Fruit fly (Drosophila melanogaster) whole organism, embryonic: ENCODE results near the gene Prx5.

Source experiments
- ATbp ChIP-seq: fragments of 200-800 bp; sonication (Bioruptor generic); optimal IDR thresholded peaks from 2 replicates; lab custom pipeline; 2017; ENCODE audit warnings: missing biosample characterization, mild to moderate bottlenecking, missing genetic modification characterization, missing genetic modification reagents
- B-H1 ChIP-seq: fragments of 200-800 bp; sonication (Bioruptor generic); IDR thresholded peaks from 3 replicates; pipeline ENCODE4 v1.3.6; 2022; ENCODE audit warnings: missing biosample characterization, missing genetic modification characterization
- Bteb2 ChIP-seq: fragments of 200-800 bp; sonication (Bioruptor generic); optimal IDR thresholded peaks from 2 replicates; lab custom pipeline; 2016; ENCODE audit warnings: missing biosample characterization, missing genetic modification characterization
- CG10147 ChIP-seq: fragments of 200-800 bp; sonication (Bioruptor generic); optimal IDR thresholded peaks from 2 replicates; lab custom pipeline; 2019; ENCODE audit warnings: missing biosample characterization, mild to moderate bottlenecking, missing genetic modification characterization, moderate library complexity
- CG10274 ChIP-seq: fragments of 200-800 bp; sonication (Bioruptor generic); optimal IDR thresholded peaks from 3 replicates; lab custom pipeline; 2017; ENCODE audit warnings: missing biosample characterization, mild to moderate bottlenecking, missing genetic modification characterization
- CG11456 ChIP-seq: fragments of 200-800 bp; sonication (Bioruptor generic); IDR thresholded peaks from 3 replicates; pipeline ENCODE4 v1.3.6; 2022; ENCODE audit warnings: missing biosample characterization, missing genetic modification characterization
- CG12104 ChIP-seq: fragments of 200-800 bp; sonication (Bioruptor generic); optimal IDR thresholded peaks from 3 replicates; lab custom pipeline; 2016; ENCODE audit warnings: missing biosample characterization, missing genetic modification characterization
- CG14441 ChIP-seq: fragments of 200-800 bp; sonication (Bioruptor generic); IDR thresholded peaks from 2 replicates; pipeline ENCODE4 v1.3.6; 2022; ENCODE audit warnings: missing biosample characterization, missing genetic modification characterization
- CG14667 ChIP-seq: fragments of 200-800 bp; sonication (Bioruptor generic); IDR thresholded peaks from 2 replicates; pipeline ENCODE4 v1.3.6; 2022; ENCODE audit warnings: missing biosample characterization, missing genetic modification characterization
- CG14710 ChIP-seq: fragments of 200-800 bp; sonication (Bioruptor generic); optimal IDR thresholded peaks from 3 replicates; lab custom pipeline; 2019; ENCODE audit warnings: missing biosample characterization, mild to moderate bottlenecking, missing genetic modification characterization, moderate library complexity
- CG1647 ChIP-seq: fragments of 200-800 bp; sonication (Bioruptor generic); optimal IDR thresholded peaks from 3 replicates; lab custom pipeline; 2016; ENCODE audit warnings: missing biosample characterization, missing genetic modification characterization
- CG16863 ChIP-seq: fragments of 200-800 bp; sonication (Bioruptor generic); optimal IDR thresholded peaks from 3 replicates; lab custom pipeline; 2016; ENCODE audit warnings: missing biosample characterization, missing genetic modification characterization
- CG17186 ChIP-seq: fragments of 200-800 bp; sonication (Bioruptor generic); optimal IDR thresholded peaks from 3 replicates; lab custom pipeline; 2017; ENCODE audit warnings: missing biosample characterization, missing genetic modification reagents, missing genetic modification characterization
- CG17912 ChIP-seq: fragments of 200-800 bp; sonication (Bioruptor generic); optimal IDR thresholded peaks from 2 replicates; lab custom pipeline; 2018; ENCODE audit warnings: missing biosample characterization, mild to moderate bottlenecking, missing genetic modification characterization
- CG2120 ChIP-seq: fragments of 200-800 bp; sonication (Bioruptor generic); optimal IDR thresholded peaks from 3 replicates; lab custom pipeline; 2016; ENCODE audit warnings: missing biosample characterization, missing genetic modification characterization
- CG2712 ChIP-seq: fragments of 200-800 bp; optimal IDR thresholded peaks from 3 replicates; lab custom pipeline; 2019; ENCODE audit warnings: missing biosample characterization, mild to moderate bottlenecking, missing genetic modification characterization, moderate library complexity
- CG3281 ChIP-seq: fragments of 200-800 bp; sonication (Bioruptor generic); optimal IDR thresholded peaks from 3 replicates; lab custom pipeline; 2017; ENCODE audit warnings: missing biosample characterization, mild to moderate bottlenecking, missing genetic modification characterization
- CG34376 ChIP-seq: fragments of 200-800 bp; sonication (Bioruptor generic); optimal IDR thresholded peaks from 2 replicates; lab custom pipeline; 2018; ENCODE audit warnings: missing biosample characterization, mild to moderate bottlenecking, missing genetic modification characterization
- CG3995 ChIP-seq: fragments of 200-800 bp; sonication (Bioruptor generic); optimal IDR thresholded peaks from 3 replicates; lab custom pipeline; 2016; ENCODE audit warnings: missing biosample characterization, missing genetic modification characterization
- CG6272 ChIP-seq: fragments of 200-800 bp; sonication (Bioruptor generic); IDR thresholded peaks from 2 replicates; pipeline ENCODE4 v1.3.6; 2022; ENCODE audit warnings: missing biosample characterization, missing genetic modification characterization
- CG8281 ChIP-seq: fragments of 200-800 bp; sonication (Bioruptor generic); optimal IDR thresholded peaks from 2 replicates; lab custom pipeline; 2018; ENCODE audit warnings: missing biosample characterization, mild to moderate bottlenecking, missing genetic modification characterization, moderate library complexity
- CG9817 ChIP-seq: fragments of 200-800 bp; sonication (Bioruptor generic); optimal IDR thresholded peaks from 2 replicates; lab custom pipeline; 2018; ENCODE audit warnings: missing biosample characterization, mild to moderate bottlenecking, missing genetic modification characterization, moderate library complexity
- CG9932 ChIP-seq: fragments of 200-800 bp; sonication (Bioruptor generic); IDR thresholded peaks from 2 replicates; pipeline ENCODE4 v1.3.6; 2022; ENCODE audit warnings: missing biosample characterization, missing genetic modification characterization
- MBD-R2 ChIP-seq: fragments of 200-800 bp; sonication (Bioruptor generic); IDR thresholded peaks from 2 replicates; pipeline ENCODE4 v1.3.6; 2022; ENCODE audit warnings: missing biosample characterization, missing genetic modification characterization
- Meics ChIP-seq: fragments of 200-800 bp; sonication (Bioruptor generic); optimal IDR thresholded peaks from 2 replicates; lab custom pipeline; 2017; ENCODE audit warnings: missing biosample characterization, mild to moderate bottlenecking, missing genetic modification characterization
- Mrtf ChIP-seq: fragments of 200-800 bp; sonication (Bioruptor generic); IDR thresholded peaks from 3 replicates; pipeline ENCODE4 v1.3.6; 2022; ENCODE audit warnings: missing biosample characterization, missing genetic modification characterization
- NfI ChIP-seq: fragments of 200-800 bp; sonication (Bioruptor generic); optimal IDR thresholded peaks from 3 replicates; lab custom pipeline; 2018; ENCODE audit warnings: missing biosample characterization, mild to moderate bottlenecking, missing genetic modification characterization, moderate library complexity
- Opbp ChIP-seq: fragments of 200-800 bp; sonication (Bioruptor generic); IDR thresholded peaks from 3 replicates; pipeline ENCODE4 v1.3.6; 2022; ENCODE audit warnings: missing biosample characterization, missing genetic modification characterization; ENCODE audit not compliant: partially characterized antibody
- Taf1 ChIP-seq: fragments of 200-800 bp; sonication (Bioruptor generic); IDR thresholded peaks from 2 replicates; pipeline ENCODE4 v1.3.6; 2022; ENCODE audit warnings: missing biosample characterization, missing genetic modification characterization
- Xbp1 ChIP-seq: fragments of 200-800 bp; sonication (Bioruptor generic); optimal IDR thresholded peaks from 3 replicates; lab custom pipeline; 2016; ENCODE audit warnings: missing biosample characterization, mild to moderate bottlenecking, missing genetic modification characterization
- Xrp1 ChIP-seq: fragments of 200-800 bp; sonication (Bioruptor generic); IDR thresholded peaks from 2 replicates; pipeline ENCODE4 v1.3.6; 2022; ENCODE audit warnings: missing biosample characterization, missing genetic modification characterization
- abd-A ChIP-seq: fragments of 200-800 bp; sonication (Bioruptor generic); optimal IDR thresholded peaks from 3 replicates; lab custom pipeline; 2019; ENCODE audit warnings: missing biosample characterization, mild to moderate bottlenecking, missing genetic modification characterization, moderate library complexity
- croc ChIP-seq: fragments of 200-800 bp; sonication (Bioruptor generic); conservative IDR thresholded peaks from 3 replicates; pipeline ENCODE4 v1.3.6; 2022; ENCODE audit warnings: missing biosample characterization, missing genetic modification characterization
- dysf ChIP-seq: fragments of 200-800 bp; sonication (Bioruptor generic); IDR thresholded peaks from 3 replicates; pipeline ENCODE4 v1.3.6; 2022; ENCODE audit warnings: missing biosample characterization, missing genetic modification characterization
- ems ChIP-seq: fragments of 200-800 bp; sonication (Bioruptor generic); optimal IDR thresholded peaks from 3 replicates; lab custom pipeline; 2016; ENCODE audit warnings: missing biosample characterization, missing genetic modification characterization
- fd3F ChIP-seq: fragments of 200-800 bp; sonication (Bioruptor generic); optimal IDR thresholded peaks from 2 replicates; lab custom pipeline; 2018; ENCODE audit warnings: missing biosample characterization, mild to moderate bottlenecking, missing genetic modification characterization, moderate library complexity
- ftz-f1 ChIP-seq: fragments of 200-800 bp; sonication (Bioruptor generic); optimal IDR thresholded peaks from 2 replicates; lab custom pipeline; 2016; ENCODE audit warnings: missing biosample characterization, missing genetic modification characterization
- hb ChIP-seq: fragments of 200-800 bp; sonication (Bioruptor generic); IDR thresholded peaks from 3 replicates; pipeline ENCODE4 v1.3.6; 2022; ENCODE audit warnings: missing biosample characterization, missing genetic modification characterization; ENCODE audit not compliant: partially characterized antibody
- insv ChIP-seq, 2 experiments: fragments of 200-800 bp; sonication (Bioruptor generic); optimal IDR thresholded peaks; 3 replicates each; lab custom pipeline; 2016 to 2018; ENCODE audit warnings: missing biosample characterization in 2 of 2, missing genetic modification characterization in 2 of 2
- nau ChIP-seq: fragments of 200-800 bp; sonication (Bioruptor generic); optimal IDR thresholded peaks from 3 replicates; lab custom pipeline; 2017; ENCODE audit warnings: missing biosample characterization, mild to moderate bottlenecking, missing genetic modification characterization, missing genetic modification reagents
- pzg ChIP-seq: fragments of 200-800 bp; sonication (Bioruptor generic); optimal IDR thresholded peaks from 3 replicates; lab custom pipeline; 2018; ENCODE audit warnings: missing biosample characterization, mild to moderate bottlenecking, missing genetic modification characterization, moderate library complexity
- ranshi ChIP-seq: fragments of 200-800 bp; sonication (Bioruptor generic); IDR thresholded peaks from 2 replicates; pipeline ENCODE4 v1.3.6; 2022; ENCODE audit warnings: missing biosample characterization, missing genetic modification characterization
- rib ChIP-seq: fragments of 200-800 bp; sonication (Bioruptor generic); IDR thresholded peaks from 2 replicates; pipeline ENCODE4 v1.3.6; 2022; ENCODE audit warnings: missing biosample characterization, missing genetic modification characterization
- schlank ChIP-seq: fragments of 200-800 bp; sonication (Bioruptor generic); optimal IDR thresholded peaks from 2 replicates; lab custom pipeline; 2018; ENCODE audit warnings: missing biosample characterization, mild to moderate bottlenecking, missing genetic modification characterization
- scrt ChIP-seq: fragments of 200-800 bp; sonication (Bioruptor generic); optimal IDR thresholded peaks from 2 replicates; lab custom pipeline; 2018; ENCODE audit warnings: missing biosample characterization, mild to moderate bottlenecking, missing genetic modification characterization, moderate library complexity
- sens-2 ChIP-seq: fragments of 200-800 bp; sonication (Bioruptor generic); IDR thresholded peaks from 2 replicates; pipeline ENCODE4 v1.3.6; 2022; ENCODE audit warnings: missing biosample characterization, missing genetic modification characterization
- unc-4 ChIP-seq: fragments of 200-800 bp; sonication (Bioruptor generic); IDR thresholded peaks from 2 replicates; pipeline ENCODE4 v1.3.6; 2022; ENCODE audit warnings: missing biosample characterization, missing genetic modification characterization; ENCODE audit not compliant: partially characterized antibody
- zfh2 ChIP-seq: fragments of 200-800 bp; sonication (Bioruptor generic); optimal IDR thresholded peaks from 2 replicates; lab custom pipeline; 2016; ENCODE audit warnings: missing biosample characterization, missing genetic modification characterization

Gene Prx5

dm6 chr3R:18167416-18168237 is 554 bp upstream of the Prx5 start, which contains the start of gene wrd (continued):
- peak; percentile 58; the same call in 1 of the 3 replicates for TF ChIP-seq CG11456 (GFP tag; lab: Robert Waterston, UW)
- peak; percentile 4 for TF ChIP-seq CG3281
- peak; percentile 17 for TF ChIP-seq CG12104 (GFP tag; lab: Kevin White, UChicago)
- no peak for TF ChIP-seq ems (GFP tag; lab: Kevin White, UChicago)
- 0 out of 3 replicates have a peak, but pooled peaks have one; percentile 37 for TF ChIP-seq Opbp (GFP tag; lab: Robert Waterston, UW)
- no peak for TF ChIP-seq Bteb2 (GFP tag; lab: Kevin White, UChicago)
- TF ChIP-seq CG14667 (GFP tag; lab: Robert Waterston, UW): no peak
- TF ChIP-seq scrt: peak; percentile 22
- peak; percentile 38 for TF ChIP-seq Xbp1 (GFP tag; lab: Kevin White, UChicago)
- no peak for TF ChIP-seq insv (GFP tag; optimal IDR thresholded peaks at IDR 0.05; lab: Kevin White, UChicago)
- peak; percentile 53 for TF ChIP-seq CG9932
- TF ChIP-seq CG14710 (tag; lab: Kevin White, UChicago): peak; percentile 33
- TF ChIP-seq Meics (GFP tag; lab: Kevin White, UChicago): peak; percentile 43
- peak; percentile 75 for TF ChIP-seq ftz-f1
- TF ChIP-seq pzg (GFP tag; lab: Kevin White, UChicago): peak; percentile 34

dm6 chr3R:18166261-18166720 is 782 bp downstream of the Prx5 start:
- TF ChIP-seq CG16863 (GFP tag; lab: Kevin White, UChicago) (no peak), unc-4 (GFP tag; lab: Robert Waterston, UW) (no peak), CG1647 (no peak), CG2120 (GFP tag; lab: Kevin White, UChicago) (peak; percentile 6), NfI (GFP tag; lab: Kevin White, UChicago) (no peak), dysf (GFP tag; lab: Robert Waterston, UW) (no peak), ATbp (GFP tag; lab: Kevin White, UChicago) (no peak), CG8281 (tag; lab: Kevin White, UChicago) (no peak), fd3F (GFP tag; lab: Kevin White, UChicago) (no peak), CG34376 (GFP tag; lab: Kevin White, UChicago) (peak; percentile 0), CG10147 (GFP tag; lab: Kevin White, UChicago) (no peak), CG2712 (peak; percentile 24), ranshi (GFP tag; lab: Robert Waterston, UW) (no peak), CG14441 (GFP tag; lab: Robert Waterston, UW) (no peak), sens-2 (no peak), nau (GFP tag; lab: Kevin White, UChicago) (no peak), rib (no peak), croc (no peak), MBD-R2 (peak; percentile 56), CG9932 (peak; percentile 27; the same call in 1 of the 2 replicates), hb (no peak), B-H1 (GFP tag; lab: Robert Waterston, UW) (no peak), Xrp1 (GFP tag; lab: Robert Waterston, UW) (no peak), abd-A (tag; lab: Kevin White, UChicago) (no peak), CG17912 (GFP tag; lab: Kevin White, UChicago) (no peak), schlank (tag; lab: Kevin White, UChicago) (no peak), Taf1 (GFP tag; lab: Robert Waterston, UW) (no peak), CG3995 (peak; percentile 5), CG6272 (GFP tag; lab: Robert Waterston, UW) (no peak), Mrtf (no peak), zfh2 (GFP tag; lab: Kevin White, UChicago) (no peak), CG10274 (no peak), CG9817 (tag; lab: Kevin White, UChicago) (no peak), CG17186 (no peak), scrt (peak; percentile 43)
